Worm (Caenorhabditis elegans) whole organism, L4/young adult: ENCODE measurements around the gene fut-3.

Source experiments
- W03F9.2 ChIP-seq: fragments of 150-350 bp; optimal IDR thresholded peaks from 2 replicates; lab custom pipeline; 2014; ENCODE audit warnings: missing biosample characterization, missing genetic modification characterization
- him-1 ChIP-seq: sonication (generic microtip); optimal IDR thresholded peaks from 2 replicates; lab custom pipeline; 2016; ENCODE audit warnings: missing genotype, missing genetic modification reagents, missing genetic modification characterization, missing compliant biosample characterization

ce11 chrII:5693893-5694292, 34.3 kb upstream of the fut-3 start, which contains the start of gene C25H3.3:
- TF ChIP-seq him-1 (tag; lab: Kevin White, UChicago) (no peak), W03F9.2 (tag; lab: Kevin White, UChicago) (no peak)
